Worm (Caenorhabditis elegans) whole organism, early embryonic: Measurements from ENCODE around the gene Y53F4B.7.

Experiments used
- ama-1 ChIP-seq: fragments of 150-350 bp; optimal IDR thresholded peaks from 2 replicates; lab custom pipeline; 2014
- ceh-36 ChIP-seq: sonication (generic microtip); optimal IDR thresholded peaks from 2 replicates; lab custom pipeline; 2016; ENCODE audit warnings: missing genetic modification characterization, inconsistent platforms, missing compliant biosample characterization
- ets-7 ChIP-seq: sonication (generic microtip); optimal IDR thresholded peaks from 2 replicates; lab custom pipeline; 2016; ENCODE audit warnings: missing genotype, missing genetic modification characterization, missing compliant biosample characterization
- sea-1 ChIP-seq: fragments of 200-800 bp; sonication (Bioruptor generic); conservative IDR thresholded peaks from 2 replicates; pipeline ENCODE4 v1.3.6; 2022; ENCODE audit warnings: missing genetic modification characterization, missing compliant biosample characterization
- tbx-37 ChIP-seq: fragments of 200-800 bp; sonication (Bioruptor generic); conservative IDR thresholded peaks from 2 replicates; pipeline ENCODE4 v1.3.6; 2022; ENCODE audit warnings: missing genetic modification reagents, missing genetic modification characterization, missing compliant biosample characterization
- tra-4 ChIP-seq: sonication (generic microtip); optimal IDR thresholded peaks from 2 replicates; lab custom pipeline; 2017; ENCODE audit warnings: missing genetic modification characterization, missing compliant biosample characterization

- TF ChIP-seq ama-1 (lab: Kevin White, UChicago) (no peak), sea-1 (GFP tag; lab: Robert Waterston, UW) (no peak), ceh-36 (no peak), tbx-37 (GFP tag; lab: Robert Waterston, UW) (no peak), tra-4 (tag; lab: Kevin White, UChicago) (no peak), ets-7 (tag; lab: Kevin White, UChicago) (no peak)
Observed at ce11 chrII:15042310-15042709, 49.6 kb downstream of the Y53F4B.7 start.
